Worm (Caenorhabditis elegans): ENCODE results near the gene F20G2.2.

Gene F20G2.2

DNA sequence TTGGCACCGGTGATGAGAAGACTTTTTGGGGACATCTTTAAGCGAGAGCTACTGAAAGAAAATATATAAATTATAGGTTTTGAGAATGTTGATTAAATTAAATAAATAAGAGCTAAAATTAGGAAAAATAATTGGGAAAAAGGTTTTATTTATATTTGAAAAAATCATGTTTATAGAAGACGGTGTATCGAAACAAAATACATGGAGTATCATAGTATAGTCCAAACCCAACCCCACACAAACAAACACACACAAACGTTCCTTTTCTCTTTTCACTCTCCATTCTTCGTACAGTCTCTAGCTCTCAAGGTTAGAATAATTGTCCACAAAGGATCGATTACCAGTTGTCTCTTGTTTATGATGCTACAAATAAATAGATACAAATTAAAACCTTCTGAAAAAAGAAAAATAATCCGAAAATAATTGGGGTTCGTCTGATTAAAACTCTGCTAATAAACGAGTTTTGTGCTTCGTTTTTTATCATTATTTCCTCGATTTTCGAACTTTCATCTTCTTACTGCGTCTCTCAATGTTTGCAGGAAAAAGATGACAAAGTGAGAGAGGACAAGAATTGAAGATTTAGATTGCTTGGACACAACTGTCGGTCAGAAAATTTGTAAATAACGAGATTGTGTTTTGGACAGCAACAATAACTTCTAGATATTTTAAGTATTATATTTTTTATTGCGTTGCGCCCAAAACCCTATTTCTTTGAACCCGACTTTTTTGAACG lies at the start of gene F20G2.2:
TSS of gene F20G2.2 (minus strand) at position 51 of the 733 bp plus-strand sequence.
- TF ChIP-seq hlh-1 (tag; optimal IDR thresholded peaks at IDR 0.05), result peak; percentile 6
- no peak for TF ChIP-seq ztf-11 (tag; optimal IDR thresholded peaks at IDR 0.05)

- TF ChIP-seq cnd-1 (tag; optimal IDR thresholded peaks at IDR 0.05), result no peak
- TF ChIP-seq ces-1 (GFP tag; optimal IDR thresholded peaks at IDR 0.05), result no peak
- TF ChIP-seq zip-8 (tag; optimal IDR thresholded peaks at IDR 0.05), result no peak
- no peak for TF ChIP-seq lsy-2 (tag; optimal IDR thresholded peaks at IDR 0.05)
- no peak for TF ChIP-seq ceh-39 (tag; optimal IDR thresholded peaks at IDR 0.05)
- no peak for TF ChIP-seq drap-1 (GFP tag; optimal IDR thresholded peaks at IDR 0.05)
- no peak for TF ChIP-seq ceh-43 (GFP tag; optimal IDR thresholded peaks at IDR 0.05)
Measured at ce11 chrV:13803902-13804301, 47.7 kb upstream of the F20G2.2 start, which contains the start of gene swan-2. TSS of gene swan-2 (minus strand) at chrV:13804281.

DNA sequence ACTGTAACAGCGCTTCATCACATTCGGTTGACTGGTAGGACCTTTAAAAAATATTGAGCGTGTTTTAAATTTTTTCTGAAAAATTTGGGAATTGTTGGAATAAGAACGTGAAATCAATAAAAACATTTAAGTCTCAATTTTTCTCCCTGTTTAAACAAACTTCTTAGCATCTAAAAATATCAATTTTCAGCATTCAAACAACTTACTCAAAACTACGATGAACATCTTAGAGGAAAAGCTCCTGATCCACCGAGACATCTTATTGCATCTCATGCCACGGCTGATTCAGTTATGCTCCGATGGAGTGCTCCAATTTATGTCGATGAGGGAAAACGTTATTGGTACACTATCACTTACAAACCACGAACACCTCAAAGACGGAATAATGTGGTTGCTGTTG lies 43.0 kb upstream of the F20G2.2 start:
- TF ChIP-seq hlh-1 (tag; optimal IDR thresholded peaks at IDR 0.05), result no peak
- no peak for TF ChIP-seq mls-2 (tag; optimal IDR thresholded peaks at IDR 0.05)
- TF ChIP-seq cnd-1 (tag; optimal IDR thresholded peaks at IDR 0.05), result no peak
- no peak for TF ChIP-seq nhr-237 (tag; optimal IDR thresholded peaks at IDR 0.05)

ce11 chrV:13796246-13796776 lies 40.1 kb upstream of the F20G2.2 start, which contains the start of gene twk-32:
TSS of gene twk-32 (plus strand) at chrV:13796641.
- TF ChIP-seq ham-2 (GFP tag; optimal IDR thresholded peaks at IDR 0.05), result no peak
- peak; percentile 18 for TF ChIP-seq ces-1 (GFP tag; optimal IDR thresholded peaks at IDR 0.05)

DNA sequence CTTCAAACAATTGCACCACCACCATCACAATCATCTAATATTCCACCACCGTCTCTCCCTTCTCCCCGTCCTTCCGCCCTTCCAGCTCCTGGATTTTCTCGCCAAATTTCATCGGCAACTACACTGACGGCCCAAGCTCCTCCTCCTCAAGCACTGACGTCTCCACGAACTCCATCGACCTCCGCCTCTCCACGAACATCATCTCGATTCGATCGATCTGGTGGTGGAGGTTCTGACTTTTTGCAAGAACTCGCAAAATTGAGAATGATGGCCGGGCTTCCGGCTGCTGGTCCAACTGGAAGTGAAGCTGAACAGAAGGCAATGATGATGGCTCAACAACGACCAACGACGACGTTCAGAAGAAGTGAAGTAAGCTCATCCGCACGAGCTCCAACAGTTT lies 37.8 kb upstream of the F20G2.2 start:
- no peak for TF ChIP-seq nhr-12 (tag; optimal IDR thresholded peaks at IDR 0.05)
- no peak for TF ChIP-seq cnd-1 (tag; optimal IDR thresholded peaks at IDR 0.05)
- no peak for TF ChIP-seq nhr-28 (tag; optimal IDR thresholded peaks at IDR 0.05)
- TF ChIP-seq hlh-1 (tag; optimal IDR thresholded peaks at IDR 0.05), result no peak
- no peak for TF ChIP-seq unc-39 (tag; optimal IDR thresholded peaks at IDR 0.05)

ce11 chrV:13790557-13790956 lies 34.3 kb upstream of the F20G2.2 start:
- TF ChIP-seq unc-39 (tag; optimal IDR thresholded peaks at IDR 0.05), result no peak
- no peak for TF ChIP-seq ham-2 (GFP tag; optimal IDR thresholded peaks at IDR 0.05)
- no peak for TF ChIP-seq mls-2 (tag; optimal IDR thresholded peaks at IDR 0.05)
- no peak for TF ChIP-seq ces-1 (GFP tag; optimal IDR thresholded peaks at IDR 0.05)
- TF ChIP-seq lin-32 (GFP tag; optimal IDR thresholded peaks at IDR 0.05), result no peak
- no peak for TF ChIP-seq nhr-76 (tag; optimal IDR thresholded peaks at IDR 0.05)
- TF ChIP-seq M03D4.4 (tag; optimal IDR thresholded peaks at IDR 0.05), result no peak
- no peak for TF ChIP-seq unc-120 (tag; optimal IDR thresholded peaks at IDR 0.05; ENCODE audit: poor library complexity, severe bottlenecking)
- TF ChIP-seq nhr-28 (tag; optimal IDR thresholded peaks at IDR 0.05), result no peak
- no peak for TF ChIP-seq cnd-1 (tag; optimal IDR thresholded peaks at IDR 0.05)
- TF ChIP-seq blmp-1 (tag; optimal IDR thresholded peaks at IDR 0.05), result no peak
- no peak for TF ChIP-seq tbx-8 (GFP tag; optimal IDR thresholded peaks at IDR 0.05)
- TF ChIP-seq lin-13 (tag; optimal IDR thresholded peaks at IDR 0.05), result no peak

ce11 chrV:13790117-13790516 lies 33.9 kb upstream of the F20G2.2 start:
- TF ChIP-seq mab-5 (tag; optimal IDR thresholded peaks at IDR 0.05) (no peak), pha-4 (tag; optimal IDR thresholded peaks at IDR 0.05) (no peak), flh-1 (GFP tag; optimal IDR thresholded peaks at IDR 0.05) (no peak), elt-1 (tag; optimal IDR thresholded peaks at IDR 0.05; ENCODE audit: borderline replicate concordance, insufficient read depth) (no peak), drap-1 (GFP tag; optimal IDR thresholded peaks at IDR 0.05) (no peak), ces-1 (GFP tag; optimal IDR thresholded peaks at IDR 0.05) (no peak), elt-3 (tag; optimal IDR thresholded peaks at IDR 0.05) (no peak), lsy-2 (tag; optimal IDR thresholded peaks at IDR 0.05) (no peak), lin-32 (GFP tag; optimal IDR thresholded peaks at IDR 0.05) (no peak), lin-13 (tag; optimal IDR thresholded peaks at IDR 0.05) (no peak), mep-1 (tag; optimal IDR thresholded peaks at IDR 0.05) (no peak), bed-3 (GFP tag; optimal IDR thresholded peaks at IDR 0.05) (no peak)
